Worm (Caenorhabditis elegans) whole organism, L4 larva: ENCODE data around the gene C16C8.25.

Experiments
- D1046.2 ChIP-seq: fragments of 200-800 bp; sonication (Bioruptor generic); IDR thresholded peaks from 2 replicates; pipeline ENCODE4 v1.3.6; 2022; ENCODE audit warnings: missing genetic modification characterization, missing compliant biosample characterization
- F49E8.2 ChIP-seq: sonication (generic microtip); optimal IDR thresholded peaks from 2 replicates; lab custom pipeline; 2016; ENCODE audit warnings: missing compliant biosample characterization, mild to moderate bottlenecking, missing genetic modification characterization, borderline replicate concordance
- T26A8.4 ChIP-seq: fragments of 200-800 bp; sonication (Bioruptor generic); IDR thresholded peaks from 2 replicates; pipeline ENCODE4 v1.3.6; 2022; ENCODE audit warnings: missing genetic modification characterization, missing compliant biosample characterization
- ZK546.5 ChIP-seq, 2 experiments: sonication (generic microtip); optimal IDR thresholded peaks; 2 replicates each; lab custom pipeline; 2017; ENCODE audit warnings: missing biosample characterization in 2 of 2, missing genetic modification characterization in 2 of 2
- aha-1 ChIP-seq: fragments of 150-350 bp; peaks from one replicate; lab custom pipeline; 2014; ENCODE audit warnings: missing biosample characterization, missing genetic modification characterization
- attf-4 ChIP-seq: sonication (generic microtip); optimal IDR thresholded peaks from 3 replicates; lab custom pipeline; 2017; ENCODE audit warnings: missing biosample characterization, missing genetic modification characterization
- ceh-32 ChIP-seq: sonication (generic microtip); optimal IDR thresholded peaks from 2 replicates; lab custom pipeline; 2016; ENCODE audit warnings: mild to moderate bottlenecking, missing genetic modification characterization, missing compliant biosample characterization; ENCODE audit not compliant: poor library complexity
- ctbp-1 ChIP-seq: fragments of 200-800 bp; sonication (Bioruptor generic); IDR thresholded peaks from 2 replicates; pipeline ENCODE4 v1.3.6; 2022; ENCODE audit warnings: missing genetic modification reagents, missing genetic modification characterization, missing compliant biosample characterization
- daf-16 ChIP-seq, 3 experiments: sonication (generic microtip); optimal IDR thresholded peaks; 2 replicates each; lab custom pipeline; 2016 to 2017; ENCODE audit warnings: missing genetic modification characterization in 3 of 3, missing genetic modification reagents in 3 of 3, mild to moderate bottlenecking in 2 of 3, missing compliant biosample characterization in 2 of 3, missing biosample characterization in 1 of 3, moderate library complexity in 1 of 3
- daf-8 ChIP-seq: fragments of 200-800 bp; sonication (Bioruptor generic); IDR thresholded peaks from 2 replicates; pipeline ENCODE4 v1.3.6; 2022; ENCODE audit warnings: missing genetic modification characterization, missing compliant biosample characterization
- dmd-9 ChIP-seq: fragments of 200-800 bp; sonication (Bioruptor generic); IDR thresholded peaks from 2 replicates; pipeline ENCODE4 v1.3.6; 2022; ENCODE audit warnings: missing genetic modification reagents, missing genetic modification characterization, missing compliant biosample characterization
- duxl-1 ChIP-seq: sonication (generic microtip); optimal IDR thresholded peaks from 2 replicates; lab custom pipeline; 2016; ENCODE audit warnings: mild to moderate bottlenecking, missing genetic modification characterization, moderate library complexity, missing compliant biosample characterization; ENCODE audit not compliant: poor library complexity
- egl-27 ChIP-seq: sonication (generic microtip); optimal IDR thresholded peaks from 3 replicates; lab custom pipeline; 2017; ENCODE audit warnings: missing biosample characterization, missing genetic modification reagents, missing genetic modification characterization
- egl-43 ChIP-seq: fragments of 200-800 bp; sonication (Bioruptor generic); IDR thresholded peaks from 2 replicates; pipeline ENCODE4 v1.3.6; 2022; ENCODE audit warnings: missing genetic modification reagents, missing genetic modification characterization, missing compliant biosample characterization
- fkh-10 ChIP-seq: fragments of 150-350 bp; optimal IDR thresholded peaks from 2 replicates; lab custom pipeline; 2014; ENCODE audit warnings: missing biosample characterization, missing genetic modification reagents, missing genetic modification characterization
- hif-1 ChIP-seq, 2 experiments: sonication (generic microtip); optimal IDR thresholded peaks; 2 replicates each; lab custom pipeline; 2016 to 2017; ENCODE audit warnings: missing compliant biosample characterization in 2 of 2, missing genetic modification characterization in 2 of 2, missing genetic modification reagents in 2 of 2, missing genotype in 2 of 2, mild to moderate bottlenecking in 1 of 2
- hlh-11 ChIP-seq: fragments of 200-800 bp; sonication (Bioruptor generic); optimal IDR thresholded peaks from 2 replicates; lab custom pipeline; 2018; ENCODE audit warnings: mild to moderate bottlenecking, missing genetic modification characterization, missing compliant biosample characterization
- hlh-30 ChIP-seq: sonication (generic microtip); optimal IDR thresholded peaks from 2 replicates; lab custom pipeline; 2017; ENCODE audit warnings: antibody characterized with exemption, mild to moderate bottlenecking, missing genetic modification characterization, missing compliant biosample characterization; ENCODE audit not compliant: insufficient read depth
- hmg-1.1 ChIP-seq: fragments of 200-800 bp; sonication (Bioruptor generic); IDR thresholded peaks from 2 replicates; pipeline ENCODE4 v1.3.6; 2022; ENCODE audit warnings: missing genetic modification reagents, missing genetic modification characterization, missing compliant biosample characterization
- jun-1 ChIP-seq: fragments of 150-350 bp; optimal IDR thresholded peaks from 2 replicates; lab custom pipeline; 2014; ENCODE audit warnings: missing biosample characterization, missing genetic modification reagents, missing genetic modification characterization
- lin-15B ChIP-seq: fragments of 150-350 bp; sonication (generic microtip); optimal IDR thresholded peaks from 3 replicates; lab custom pipeline; 2014; ENCODE audit warnings: missing biosample characterization, missing genetic modification characterization
- lin-38 ChIP-seq: fragments of 200-800 bp; sonication (Bioruptor generic); IDR thresholded peaks from 2 replicates; pipeline ENCODE4 v1.3.6; 2022; ENCODE audit warnings: missing genetic modification reagents, missing genetic modification characterization, missing compliant biosample characterization
- lir-3 ChIP-seq: sonication (generic microtip); optimal IDR thresholded peaks from 2 replicates; lab custom pipeline; 2016; ENCODE audit warnings: mild to moderate bottlenecking, missing genetic modification characterization, missing compliant biosample characterization
- lsy-2 ChIP-seq, 2 experiments: fragments of 150-350 bp in 1 of 2; sonication (generic microtip) in 1 of 2; optimal IDR thresholded peaks; 2 replicates each; lab custom pipeline; 2014 to 2017; ENCODE audit warnings: missing biosample characterization in 2 of 2, missing genetic modification characterization in 2 of 2
- mdl-1 ChIP-seq, 2 experiments: fragments of 150-350 bp in 1 of 2; sonication (generic microtip) in 1 of 2; optimal IDR thresholded peaks; 2 replicates each; lab custom pipeline; 2014 to 2017; ENCODE audit warnings: missing biosample characterization in 2 of 2, missing genetic modification characterization in 2 of 2
- mep-1 ChIP-seq: fragments of 150-350 bp; sonication (generic microtip); optimal IDR thresholded peaks from 3 replicates; lab custom pipeline; 2014; ENCODE audit warnings: missing biosample characterization, missing genetic modification characterization
- nhr-102 ChIP-seq: sonication (generic microtip); optimal IDR thresholded peaks from 2 replicates; lab custom pipeline; 2016; ENCODE audit warnings: mild to moderate bottlenecking, missing genetic modification characterization, moderate library complexity, missing compliant biosample characterization
- nhr-11 ChIP-seq: fragments of 150-350 bp; optimal IDR thresholded peaks from 2 replicates; lab custom pipeline; 2014; ENCODE audit warnings: missing biosample characterization, missing genetic modification characterization
- nhr-48 ChIP-seq: sonication (generic microtip); optimal IDR thresholded peaks from 2 replicates; lab custom pipeline; 2016; ENCODE audit warnings: mild to moderate bottlenecking, missing genetic modification characterization, missing compliant biosample characterization
- nhr-76 ChIP-seq: fragments of 150-350 bp; optimal IDR thresholded peaks from 2 replicates; lab custom pipeline; 2014; ENCODE audit warnings: missing biosample characterization, missing genetic modification characterization
- rbr-2 ChIP-seq: sonication (generic microtip); optimal IDR thresholded peaks from 2 replicates; lab custom pipeline; 2016; ENCODE audit warnings: missing genotype, missing genetic modification characterization, missing compliant biosample characterization
- set-16 ChIP-seq: fragments of 200-800 bp; sonication (Bioruptor generic); IDR thresholded peaks from 2 replicates; pipeline ENCODE4 v1.3.6; 2022; ENCODE audit warnings: missing genetic modification reagents, missing genetic modification characterization, missing compliant biosample characterization
- snpc-4 ChIP-seq: fragments of 150-350 bp; optimal IDR thresholded peaks from 2 replicates; lab custom pipeline; 2014; ENCODE audit warnings: missing biosample characterization, missing genetic modification characterization
- spr-1 ChIP-seq: sonication (generic microtip); optimal IDR thresholded peaks from 2 replicates; lab custom pipeline; 2016; ENCODE audit warnings: mild to moderate bottlenecking, missing genetic modification characterization, missing compliant biosample characterization
- spr-3 ChIP-seq: fragments of 200-800 bp; sonication (Bioruptor generic); optimal IDR thresholded peaks from 2 replicates; lab custom pipeline; 2018; ENCODE audit warnings: mild to moderate bottlenecking, missing genetic modification characterization, missing compliant biosample characterization
- zag-1 ChIP-seq: fragments of 150-350 bp; optimal IDR thresholded peaks from 2 replicates; lab custom pipeline; 2014; ENCODE audit warnings: missing biosample characterization, missing genetic modification characterization
- zfp-3 ChIP-seq: fragments of 200-800 bp; sonication (Bioruptor generic); conservative IDR thresholded peaks from 2 replicates; pipeline ENCODE4 v1.3.6; 2022; ENCODE audit warnings: missing genetic modification reagents, missing genetic modification characterization, missing compliant biosample characterization

Gene C16C8.25

ce11 chrII:3416528-3416927 lies 32.5 kb upstream of the C16C8.25 start, which contains the start of gene nep-6:
TSS of gene nep-6 (plus strand) at chrII:3416828.
- TF ChIP-seq spr-1 (tag; lab: Kevin White, UChicago): no peak

- TF ChIP-seq duxl-1 (tag; lab: Kevin White, UChicago) (peak; percentile 80), daf-16 (GFP tag; optimal IDR thresholded peaks at IDR 0.05; lab: Kevin White, UChicago) (no peak), daf-16 (tag; optimal IDR thresholded peaks at IDR 0.05; lab: Kevin White, UChicago) (no peak), egl-27 (tag; lab: Kevin White, UChicago) (no peak), attf-4 (no peak), hlh-30 (tag; lab: Kevin White, UChicago) (no peak), T26A8.4 (GFP tag; lab: Robert Waterston, UW) (no peak), hlh-11 (tag; lab: Kevin White, UChicago) (no peak)
Observed at ce11 chrII:3422938-3423337, 26.1 kb upstream of the C16C8.25 start.

DNA sequence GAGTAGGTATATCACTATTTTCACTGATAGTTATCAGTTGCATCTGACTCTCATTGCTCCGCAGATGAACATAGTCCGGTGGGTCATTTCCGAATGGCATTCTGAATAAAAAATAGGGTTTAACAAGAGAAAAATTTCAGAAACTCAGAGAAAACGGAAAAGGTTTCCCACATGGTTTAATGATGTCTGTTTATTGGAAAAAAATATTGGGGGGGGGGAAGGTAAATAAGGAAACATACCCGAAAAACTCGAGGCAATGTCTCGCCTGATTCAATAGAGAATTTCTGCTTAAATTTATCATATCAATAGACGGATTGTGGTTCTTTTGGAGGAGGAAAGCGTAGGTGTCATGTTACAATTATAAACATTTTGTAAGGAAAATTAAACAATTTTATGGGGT lies 23.6 kb upstream of the C16C8.25 start, which contains the start of gene nep-11:
TSS of gene nep-11 (minus strand) at position 101 of the 400 bp plus-strand sequence.
- no peak for TF ChIP-seq lir-3 (tag; lab: Kevin White, UChicago)

- TF ChIP-seq hlh-30 (tag; lab: Kevin White, UChicago) (peak; percentile 69), egl-43 (GFP tag; lab: Robert Waterston, UW) (0 out of 2 replicates have a peak, but pooled peaks have one; percentile 20), spr-3 (GFP tag; lab: Kevin White, UChicago) (no peak), daf-8 (no peak), aha-1 (tag; lab: Kevin White, UChicago) (peak; percentile 93), lin-15B (tag; lab: Kevin White, UChicago) (no peak), nhr-11 (tag; lab: Kevin White, UChicago) (no peak), hmg-1.1 (GFP tag; lab: Robert Waterston, UW) (peak; percentile 71), lin-38 (no peak), F49E8.2 (tag; lab: Kevin White, UChicago) (no peak), fkh-10 (GFP tag; lab: Kevin White, UChicago) (no peak), hif-1 (tag; optimal IDR thresholded peaks at IDR 0.05; lab: Kevin White, UChicago) (peak in 1 of 2 experiments; percentile 18), ctbp-1 (GFP tag; lab: Robert Waterston, UW) (0 out of 2 replicates have a peak, but pooled peaks have one; percentile 33), nhr-48 (tag; lab: Kevin White, UChicago) (no peak), mdl-1 (tag; optimal IDR thresholded peaks at IDR 0.05; lab: Kevin White, UChicago) (peak in 1 of 2 experiments; percentile 47), hlh-11 (tag; lab: Kevin White, UChicago) (peak; percentile 1), D1046.2 (GFP tag; lab: Robert Waterston, UW) (no peak), set-16 (peak; percentile 82), jun-1 (tag; lab: Kevin White, UChicago) (no peak), ZK546.5 (tag; optimal IDR thresholded peaks at IDR 0.05; lab: Kevin White, UChicago) (no peak), snpc-4 (tag; lab: Kevin White, UChicago) (no peak), ceh-32 (no peak), mep-1 (tag; lab: Kevin White, UChicago) (peak; percentile 46), rbr-2 (tag; lab: Kevin White, UChicago) (peak; percentile 41), lsy-2 (tag; optimal IDR thresholded peaks at IDR 0.05; lab: Kevin White, UChicago) (peak in 1 of 2 experiments; percentile 29)
Observed at ce11 chrII:3428158-3428704, 20.8 kb upstream of the C16C8.25 start.

- TF ChIP-seq dmd-9: no peak
- TF ChIP-seq ceh-32: no peak
- TF ChIP-seq zag-1: no peak
- no peak for TF ChIP-seq nhr-76 (tag; lab: Kevin White, UChicago)
- no peak for TF ChIP-seq nhr-102
- TF ChIP-seq zfp-3 (GFP tag; lab: Robert Waterston, UW): no peak
- TF ChIP-seq, all 104 proteins: peak for 0
Observed at ce11 chrII:3429400-3429799, 19.6 kb upstream of the C16C8.25 start, which contains the start of gene C16C8.18. TSS of gene C16C8.18 (plus strand) at chrII:3429700.
